Fruit fly (Drosophila melanogaster): Measurements from ENCODE around the gene Cpr72Ec.

The Cpr72Ec gene

dm6 chr3L:16339463-16339862 is 27.7 kb downstream of the Cpr72Ec start:
- TF ChIP-seq CG34406 (GFP tag; optimal IDR thresholded peaks at IDR 0.05) (peak; percentile 9), esn (GFP tag; optimal IDR thresholded peaks at IDR 0.05) (no peak), fkh (GFP tag; optimal IDR thresholded peaks at IDR 0.05) (no peak), CG6276 (GFP tag; optimal IDR thresholded peaks at IDR 0.05) (no peak), svp (GFP tag) (no peak), ss (GFP tag; optimal IDR thresholded peaks at IDR 0.05) (no peak), CG15336 (GFP tag; IDR thresholded peaks at IDR 0.05) (peak; percentile 69), CG8119 (GFP tag; IDR thresholded peaks at IDR 0.05) (peak; percentile 74), eg (GFP tag; IDR thresholded peaks at IDR 0.05) (peak; percentile 31; the same call in 1 of the 3 replicates), CG11294 (GFP tag; IDR thresholded peaks at IDR 0.05) (no peak), spab (GFP tag; optimal IDR thresholded peaks at IDR 0.05) (no peak), CG6163 (GFP tag; IDR thresholded peaks at IDR 0.05) (peak; percentile 34; the same call in 1 of the 3 replicates), Hr4 (GFP tag; optimal IDR thresholded peaks at IDR 0.05) (peak; percentile 64), CG1621 (tag; optimal IDR thresholded peaks at IDR 0.05) (no peak), Met (GFP tag; optimal IDR thresholded peaks at IDR 0.05) (no peak), salr (GFP tag; optimal IDR thresholded peaks at IDR 0.05) (peak in 1 of 2 experiments; percentile 15), CG6792 (GFP tag; optimal IDR thresholded peaks at IDR 0.05) (no peak), Eip78C (GFP tag) (peak; percentile 81), CG11902 (GFP tag; optimal IDR thresholded peaks at IDR 0.05) (no peak), Ets21C (GFP tag; optimal IDR thresholded peaks at IDR 0.05) (no peak), vri (GFP tag; optimal IDR thresholded peaks at IDR 0.05) (no peak), Blimp-1 (GFP tag; optimal IDR thresholded peaks at IDR 0.05) (no peak), CG8319 (GFP tag; optimal IDR thresholded peaks at IDR 0.05) (no peak), cyc (GFP tag; optimal IDR thresholded peaks at IDR 0.05) (no peak), Eip75B (GFP tag; optimal IDR thresholded peaks at IDR 0.05) (no peak), CG16779 (tag; optimal IDR thresholded peaks at IDR 0.05) (no peak), topi (GFP tag; optimal IDR thresholded peaks at IDR 0.05) (no peak), OdsH (GFP tag; optimal IDR thresholded peaks at IDR 0.05) (no peak), CG4318 (GFP tag; optimal IDR thresholded peaks at IDR 0.05) (peak; percentile 28)

- TF ChIP-seq Smox (GFP tag; optimal IDR thresholded peaks at IDR 0.05) (no peak), CG6808 (GFP tag; optimal IDR thresholded peaks at IDR 0.05) (no peak), Sox102F (GFP tag; optimal IDR thresholded peaks at IDR 0.05) (no peak), Blimp-1 (GFP tag; optimal IDR thresholded peaks at IDR 0.05) (peak; percentile 75)
Measured at dm6 chr3L:16338703-16339102, 28.4 kb downstream of the Cpr72Ec start, which contains the start of gene CG4998. Gene CG4998 (plus strand): TSS chr3L:16339003.

dm6 chr3L:16337739-16338138 is 29.4 kb downstream of the Cpr72Ec start:
- TF ChIP-seq Hr38 (GFP tag; optimal IDR thresholded peaks at IDR 0.05), result no peak
- TF ChIP-seq Gug (GFP tag; IDR thresholded peaks at IDR 0.05), result no peak
- no peak for TF ChIP-seq Ets21C (GFP tag; optimal IDR thresholded peaks at IDR 0.05)
- TF ChIP-seq Eip75B (GFP tag; optimal IDR thresholded peaks at IDR 0.05), result no peak

- TF ChIP-seq CG6276 (GFP tag; optimal IDR thresholded peaks at IDR 0.05), result no peak
- no peak for TF ChIP-seq CG9139 (GFP tag; optimal IDR thresholded peaks at IDR 0.05)
- no peak for TF ChIP-seq svp (GFP tag)
- no peak for TF ChIP-seq fkh (GFP tag; optimal IDR thresholded peaks at IDR 0.05)
- no peak for TF ChIP-seq esn (GFP tag; optimal IDR thresholded peaks at IDR 0.05)
- no peak for TF ChIP-seq CG6163 (GFP tag; IDR thresholded peaks at IDR 0.05)
- TF ChIP-seq eg (GFP tag; IDR thresholded peaks at IDR 0.05), result 0 out of 3 replicates have a peak, but pooled peaks have one; percentile 32
- TF ChIP-seq vri (GFP tag; optimal IDR thresholded peaks at IDR 0.05), result no peak
- no peak for TF ChIP-seq net (GFP tag; optimal IDR thresholded peaks at IDR 0.05)
- peak; percentile 41 for TF ChIP-seq Eip78C (GFP tag)
- TF ChIP-seq ss (GFP tag; optimal IDR thresholded peaks at IDR 0.05), result no peak
- TF ChIP-seq Smox (GFP tag; optimal IDR thresholded peaks at IDR 0.05), result no peak
- no peak for TF ChIP-seq Sox102F (GFP tag; optimal IDR thresholded peaks at IDR 0.05)
- no peak for TF ChIP-seq CG8319 (GFP tag; optimal IDR thresholded peaks at IDR 0.05)
- TF ChIP-seq Ets21C (GFP tag; optimal IDR thresholded peaks at IDR 0.05), result no peak
Measured at dm6 chr3L:16334876-16335275, 32.3 kb downstream of the Cpr72Ec start.
